Fruit fly (Drosophila melanogaster): ENCODE measurements around the gene Saysd1.

The Saysd1 gene

DNA sequence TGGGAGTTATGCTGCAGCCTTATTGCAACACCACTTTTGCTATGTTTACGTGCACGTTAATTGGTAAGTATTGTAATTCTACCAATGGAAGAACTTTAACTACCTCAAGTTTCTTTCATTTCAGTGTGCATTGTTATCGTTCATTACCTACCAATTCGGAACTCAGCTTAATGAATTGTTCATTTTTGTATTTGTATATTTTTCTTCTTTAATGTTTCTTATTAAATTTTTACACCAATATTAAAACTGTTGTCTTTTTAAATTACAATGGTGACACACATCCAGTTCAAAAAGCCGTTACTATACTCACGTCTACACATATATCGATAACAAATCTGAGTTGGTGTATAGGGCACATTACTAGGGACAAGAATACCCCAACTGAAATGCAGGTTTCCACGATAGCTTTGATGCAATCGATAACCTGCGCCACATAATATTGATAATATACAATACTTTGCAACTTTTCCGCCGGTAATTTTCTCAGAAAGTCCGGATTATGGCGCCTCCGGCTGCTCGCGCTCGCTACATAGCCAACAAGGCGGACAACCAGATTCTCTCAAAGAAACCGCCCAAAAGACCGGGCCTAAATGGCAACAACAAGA lies 6.3 kb upstream of the Saysd1 start, which contains the start of gene Alg9 (continued):
- no peak for TF ChIP-seq D19A (tag; optimal IDR thresholded peaks at IDR 0.05)
- TF ChIP-seq sug (tag; optimal IDR thresholded peaks at IDR 0.05) = no peak
- TF ChIP-seq Hr3 (GFP tag; optimal IDR thresholded peaks at IDR 0.05) = peak; percentile 64
- no peak for TF ChIP-seq Jarid2 (GFP tag; optimal IDR thresholded peaks at IDR 0.05)
- TF ChIP-seq her (GFP tag; optimal IDR thresholded peaks at IDR 0.05) = no peak
- TF ChIP-seq inv (GFP tag; IDR thresholded peaks at IDR 0.05; ENCODE audit: partially characterized antibody) = peak; percentile 83
- no peak for TF ChIP-seq MTF-1 (GFP tag; optimal IDR thresholded peaks at IDR 0.05; ENCODE audit: borderline replicate concordance)
- TF ChIP-seq Sox102F (GFP tag; optimal IDR thresholded peaks at IDR 0.05) = no peak
- peak; percentile 92 for TF ChIP-seq bbx (GFP tag; IDR thresholded peaks at IDR 0.05; ENCODE audit: partially characterized antibody)
- TF ChIP-seq CG43689 (GFP tag; IDR thresholded peaks at IDR 0.05) = no peak
- TF ChIP-seq CG32767 (GFP tag; IDR thresholded peaks at IDR 0.05) = no peak
- TF ChIP-seq CG12236 (GFP tag; optimal IDR thresholded peaks at IDR 0.05) = no peak
- TF ChIP-seq fd96Cb (tag; optimal IDR thresholded peaks at IDR 0.05) = no peak
- peak; percentile 72; the same call in 1 of the 2 replicates for TF ChIP-seq MBD-R2 (GFP tag; IDR thresholded peaks at IDR 0.05)
- TF ChIP-seq CG13775 (GFP tag; optimal IDR thresholded peaks at IDR 0.05) = no peak
- no peak for TF ChIP-seq jing (GFP tag; optimal IDR thresholded peaks at IDR 0.05)
- TF ChIP-seq ftz-f1 (GFP tag; optimal IDR thresholded peaks at IDR 0.05) = no peak
- no peak for TF ChIP-seq CG14441 (GFP tag; IDR thresholded peaks at IDR 0.05)
- TF ChIP-seq CG4424 (GFP tag; optimal IDR thresholded peaks at IDR 0.05) = no peak
- no peak for TF ChIP-seq Fer3 (tag; optimal IDR thresholded peaks at IDR 0.05)
- TF ChIP-seq insv (GFP tag; optimal IDR thresholded peaks at IDR 0.05) = no peak
- TF ChIP-seq ken (GFP tag; IDR thresholded peaks at IDR 0.05) = 0 out of 3 replicates have a peak, but pooled peaks have one; percentile 24
- no peak for TF ChIP-seq CG13296 (GFP tag; optimal IDR thresholded peaks at IDR 0.05)
- TF ChIP-seq CG13287 (GFP tag; IDR thresholded peaks at IDR 0.05; ENCODE audit: partially characterized antibody) = peak; percentile 94
- no peak for TF ChIP-seq hth (optimal IDR thresholded peaks at IDR 0.05)
- TF ChIP-seq CG7357 (GFP tag; IDR thresholded peaks at IDR 0.05) = peak; percentile 84
- TF ChIP-seq CG3847 (GFP tag; IDR thresholded peaks at IDR 0.05) = no peak
- no peak for TF ChIP-seq tin (GFP tag; optimal IDR thresholded peaks at IDR 0.05)
- TF ChIP-seq hb (GFP tag; IDR thresholded peaks at IDR 0.05; ENCODE audit: partially characterized antibody) = peak; percentile 94
- no peak for TF ChIP-seq Atf3 (GFP tag; optimal IDR thresholded peaks at IDR 0.05)
- peak; percentile 94 for TF ChIP-seq CG15514 (GFP tag; optimal IDR thresholded peaks at IDR 0.05)
- TF ChIP-seq CG14667 (GFP tag; IDR thresholded peaks at IDR 0.05) = no peak
- TF ChIP-seq CG6254 (GFP tag; optimal IDR thresholded peaks at IDR 0.05) = no peak
- no peak for TF ChIP-seq CG4854 (GFP tag; optimal IDR thresholded peaks at IDR 0.05)
- no peak for TF ChIP-seq CG5953 (GFP tag; IDR thresholded peaks at IDR 0.05)
- TF ChIP-seq Poxn (GFP tag; IDR thresholded peaks at IDR 0.05) = no peak
- TF ChIP-seq CG7786 (GFP tag; optimal IDR thresholded peaks at IDR 0.05) = no peak
- no peak for TF ChIP-seq Lpt (GFP tag; optimal IDR thresholded peaks at IDR 0.05)
- TF ChIP-seq schlank (tag; optimal IDR thresholded peaks at IDR 0.05) = no peak
- no peak for TF ChIP-seq CG11085 (GFP tag; IDR thresholded peaks at IDR 0.05)
- TF ChIP-seq Sry-β (GFP tag; optimal IDR thresholded peaks at IDR 0.05) = no peak
- TF ChIP-seq nerfin-2 (GFP tag; IDR thresholded peaks at IDR 0.05; ENCODE audit: partially characterized antibody) = peak; percentile 93
- TF ChIP-seq CG30020 (tag; optimal IDR thresholded peaks at IDR 0.05) = peak; percentile 76
- peak; percentile 2 for TF ChIP-seq CG17186 (GFP tag; optimal IDR thresholded peaks at IDR 0.05)
- TF ChIP-seq Six4 (GFP tag; optimal IDR thresholded peaks at IDR 0.05) = peak; percentile 13
- peak; percentile 26 for TF ChIP-seq mam (GFP tag; optimal IDR thresholded peaks at IDR 0.05)
- TF ChIP-seq chinmo (GFP tag; IDR thresholded peaks at IDR 0.05; ENCODE audit: partially characterized antibody) = peak; percentile 96
- no peak for TF ChIP-seq CG17359 (tag; optimal IDR thresholded peaks at IDR 0.05)
- no peak for TF ChIP-seq CG6854 (GFP tag; optimal IDR thresholded peaks at IDR 0.05)
- peak; percentile 18 for TF ChIP-seq hkb (optimal IDR thresholded peaks at IDR 0.05)
- no peak for TF ChIP-seq hkb (GFP tag; IDR thresholded peaks at IDR 0.05)

Data from whole organism, embryonic.